In the genomic region with DNA sequence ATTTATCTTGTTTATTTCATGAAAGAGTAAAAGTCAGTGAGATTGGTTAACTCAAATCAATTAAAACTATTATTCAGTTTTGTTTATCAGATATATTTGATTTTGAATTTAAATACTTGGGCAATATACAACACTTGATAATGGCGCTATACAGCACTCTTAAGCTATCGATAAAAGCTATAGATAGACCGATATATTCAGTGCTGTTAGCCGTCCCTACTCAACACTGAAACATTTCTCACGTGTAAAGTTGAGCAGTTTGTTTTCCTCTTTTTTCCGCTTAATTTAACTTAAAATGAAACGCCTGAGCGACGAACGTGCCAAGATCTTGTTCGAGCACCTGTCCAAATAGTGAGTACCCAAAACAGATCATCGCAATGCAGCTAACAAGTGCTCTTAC, we compare ENCODE assay signal across 1 fruit fly cellular context.
A peak's percentile ranks its signal among the peaks of the same experiment; 100 is the strongest.
TF ChIP-seq lines count a peak whose summit lies in the region.

Gene CG7006 (plus strand): TSS at position 208 of the 400 bp plus-strand sequence.

TF ChIP-seq in whole organism, embryonic, 481 proteins besides CTCF, POLR2A, EP300 and RAD21 (continued from another document and continues in another):
- no peak for TF ChIP-seq jing (GFP tag; optimal IDR thresholded peaks at IDR 0.05; lab: Kevin White, UChicago)
- peak; percentile 2 for TF ChIP-seq CrebB (tag; optimal IDR thresholded peaks at IDR 0.05; lab: Kevin White, UChicago)
- peak; percentile 85 for TF ChIP-seq CG12155 (GFP tag; optimal IDR thresholded peaks at IDR 0.05; lab: Kevin White, UChicago)
- no peak for TF ChIP-seq CG1024 (GFP tag; IDR thresholded peaks at IDR 0.05; lab: Robert Waterston, UW)
- no peak for TF ChIP-seq seq (GFP tag; IDR thresholded peaks at IDR 0.05; lab: Robert Waterston, UW)
- TF ChIP-seq Hmx (GFP tag; optimal IDR thresholded peaks at IDR 0.05; lab: Kevin White, UChicago): no peak
- TF ChIP-seq fd3F (GFP tag; optimal IDR thresholded peaks at IDR 0.05; lab: Kevin White, UChicago): no peak
- TF ChIP-seq ap (GFP tag; IDR thresholded peaks at IDR 0.05; lab: Robert Waterston, UW): 0 out of 2 replicates have a peak, but pooled peaks have one; percentile 18
- TF ChIP-seq Abd-B (GFP tag; optimal IDR thresholded peaks at IDR 0.05; lab: Kevin White, UChicago): peak; percentile 27
- no peak for TF ChIP-seq BtbVII (GFP tag; optimal IDR thresholded peaks at IDR 0.05; lab: Kevin White, UChicago)
- no peak for TF ChIP-seq Kr (GFP tag; optimal IDR thresholded peaks at IDR 0.05; lab: Kevin White, UChicago)
- peak; percentile 73 for TF ChIP-seq unc-4 (GFP tag; IDR thresholded peaks at IDR 0.05; lab: Robert Waterston, UW; ENCODE audit: partially characterized antibody)
- TF ChIP-seq Mad (GFP tag; optimal IDR thresholded peaks at IDR 0.05; lab: Kevin White, UChicago): peak; percentile 50
- peak; percentile 68 for TF ChIP-seq CG12744 (GFP tag; optimal IDR thresholded peaks at IDR 0.05; lab: Kevin White, UChicago)
- TF ChIP-seq ase (GFP tag; IDR thresholded peaks at IDR 0.05; lab: Robert Waterston, UW): no peak
- TF ChIP-seq hb (GFP tag; IDR thresholded peaks at IDR 0.05; lab: Robert Waterston, UW; ENCODE audit: partially characterized antibody): peak; percentile 43; the same call in 1 of the 3 replicates
- TF ChIP-seq da (GFP tag; optimal IDR thresholded peaks at IDR 0.05; lab: Kevin White, UChicago): peak; percentile 32
- peak; percentile 15 for TF ChIP-seq ewg (GFP tag; optimal IDR thresholded peaks at IDR 0.05; lab: Kevin White, UChicago)
- no peak for TF ChIP-seq CG8478 (optimal IDR thresholded peaks at IDR 0.05; lab: Kevin White, UChicago)
- TF ChIP-seq p53 (GFP tag; optimal IDR thresholded peaks at IDR 0.05; lab: Kevin White, UChicago): peak; percentile 15
- TF ChIP-seq mirr (GFP tag; optimal IDR thresholded peaks at IDR 0.05; lab: Kevin White, UChicago): peak; percentile 32
- TF ChIP-seq Deaf1 (tag; optimal IDR thresholded peaks at IDR 0.05; lab: Kevin White, UChicago): no peak
- TF ChIP-seq Bteb2 (GFP tag; optimal IDR thresholded peaks at IDR 0.05; lab: Kevin White, UChicago): peak; percentile 81
- peak; percentile 59 for TF ChIP-seq CG3163 (GFP tag; optimal IDR thresholded peaks at IDR 0.05; lab: Kevin White, UChicago)
- TF ChIP-seq CG10267 (tag; optimal IDR thresholded peaks at IDR 0.05; lab: Kevin White, UChicago): peak; percentile 100
- no peak for TF ChIP-seq CkIIα-i1 (GFP tag; IDR thresholded peaks at IDR 0.05; lab: Robert Waterston, UW)
- peak; percentile 54 for TF ChIP-seq Meics (GFP tag; optimal IDR thresholded peaks at IDR 0.05; lab: Kevin White, UChicago)
- TF ChIP-seq Taf1 (GFP tag; IDR thresholded peaks at IDR 0.05; lab: Robert Waterston, UW): peak; percentile 41; the same call in 1 of the 2 replicates
- peak; percentile 87 for TF ChIP-seq sens (GFP tag; lab: Kevin White, UChicago)
- peak; percentile 60; the same call in 2 of the 3 replicates for TF ChIP-seq CG17361 (GFP tag; IDR thresholded peaks at IDR 0.05; lab: Robert Waterston, UW)
- TF ChIP-seq CG16815 (GFP tag; optimal IDR thresholded peaks at IDR 0.05; lab: Kevin White, UChicago): peak; percentile 62
- TF ChIP-seq toy (GFP tag; IDR thresholded peaks at IDR 0.05; lab: Robert Waterston, UW): no peak
- peak; percentile 69 for TF ChIP-seq Side (GFP tag; optimal IDR thresholded peaks at IDR 0.05; lab: Kevin White, UChicago)
- TF ChIP-seq MBD-R2 (GFP tag; IDR thresholded peaks at IDR 0.05; lab: Robert Waterston, UW): peak; percentile 81
- peak; percentile 65 for TF ChIP-seq CG4854 (GFP tag; optimal IDR thresholded peaks at IDR 0.05; lab: Kevin White, UChicago)
- no peak for TF ChIP-seq tgo (GFP tag; IDR thresholded peaks at IDR 0.05; lab: Robert Waterston, UW)
- TF ChIP-seq CG11093 (GFP tag; IDR thresholded peaks at IDR 0.05; lab: Robert Waterston, UW): no peak
- TF ChIP-seq CG34422 (GFP tag; IDR thresholded peaks at IDR 0.05; lab: Robert Waterston, UW): peak; percentile 49
- peak; percentile 84 for TF ChIP-seq BEAF-32 (GFP tag; optimal IDR thresholded peaks at IDR 0.05; lab: Kevin White, UChicago)
- no peak for TF ChIP-seq pita (GFP tag; optimal IDR thresholded peaks at IDR 0.05; lab: Kevin White, UChicago)
- no peak for TF ChIP-seq croc (GFP tag; conservative IDR thresholded peaks at IDR 0.05; lab: Robert Waterston, UW)
- no peak for TF ChIP-seq tap (tag; optimal IDR thresholded peaks at IDR 0.05; lab: Kevin White, UChicago)
- TF ChIP-seq phol (tag; optimal IDR thresholded peaks at IDR 0.05; lab: Kevin White, UChicago): peak; percentile 69
- peak; percentile 43 for TF ChIP-seq CG16863 (GFP tag; optimal IDR thresholded peaks at IDR 0.05; lab: Kevin White, UChicago)
- TF ChIP-seq nom (GFP tag; optimal IDR thresholded peaks at IDR 0.05; lab: Kevin White, UChicago): no peak
- peak; percentile 87 for TF ChIP-seq Opbp (GFP tag; IDR thresholded peaks at IDR 0.05; lab: Robert Waterston, UW; ENCODE audit: partially characterized antibody)
- TF ChIP-seq insv (GFP tag; optimal IDR thresholded peaks at IDR 0.05; lab: Kevin White, UChicago): peak in 1 of 2 experiments; percentile 13
- TF ChIP-seq repo (GFP tag; optimal IDR thresholded peaks at IDR 0.05; lab: Kevin White, UChicago): peak; percentile 58
- no peak; the same call in 1 of the 2 replicates for TF ChIP-seq gsb (GFP tag; IDR thresholded peaks at IDR 0.05; lab: Robert Waterston, UW)
- no peak; the same call in 1 of the 2 replicates for TF ChIP-seq ro (GFP tag; IDR thresholded peaks at IDR 0.05; lab: Robert Waterston, UW)
- TF ChIP-seq CG7839 (tag; optimal IDR thresholded peaks at IDR 0.05; lab: Kevin White, UChicago): no peak
- TF ChIP-seq wek (GFP tag; optimal IDR thresholded peaks at IDR 0.05; lab: Kevin White, UChicago): no peak
- peak; percentile 41 for TF ChIP-seq gfzf (GFP tag; optimal IDR thresholded peaks at IDR 0.05; lab: Kevin White, UChicago)
- no peak for TF ChIP-seq CG6813 (GFP tag; optimal IDR thresholded peaks at IDR 0.05; lab: Kevin White, UChicago)
- peak; percentile 78 for TF ChIP-seq CG12942 (GFP tag; optimal IDR thresholded peaks at IDR 0.05; lab: Kevin White, UChicago)
- peak; percentile 78 for TF ChIP-seq CG9609 (GFP tag; optimal IDR thresholded peaks at IDR 0.05; lab: Kevin White, UChicago)
- TF ChIP-seq NK7.1 (GFP tag; optimal IDR thresholded peaks at IDR 0.05; lab: Kevin White, UChicago): peak; percentile 38
- peak; percentile 61 for TF ChIP-seq Bdp1 (GFP tag; optimal IDR thresholded peaks at IDR 0.05; lab: Kevin White, UChicago)
- peak; percentile 56 for TF ChIP-seq CG3995 (GFP tag; optimal IDR thresholded peaks at IDR 0.05; lab: Kevin White, UChicago)
- TF ChIP-seq Gug (GFP tag; IDR thresholded peaks at IDR 0.05; lab: Robert Waterston, UW): no peak; the same call in 2 of the 4 replicates
- TF ChIP-seq D19A (tag; optimal IDR thresholded peaks at IDR 0.05; lab: Kevin White, UChicago): no peak
- peak; percentile 76 for TF ChIP-seq fu2 (GFP tag; optimal IDR thresholded peaks at IDR 0.05; lab: Kevin White, UChicago)
- no peak for TF ChIP-seq sima (GFP tag; optimal IDR thresholded peaks at IDR 0.05; lab: Kevin White, UChicago)
- peak; percentile 29 for TF ChIP-seq CG7928 (GFP tag; optimal IDR thresholded peaks at IDR 0.05; lab: Kevin White, UChicago)
- peak; percentile 29; the same call in 1 of the 2 replicates for TF ChIP-seq CG6272 (GFP tag; IDR thresholded peaks at IDR 0.05; lab: Robert Waterston, UW)
- peak; percentile 69 for TF ChIP-seq ems (GFP tag; optimal IDR thresholded peaks at IDR 0.05; lab: Kevin White, UChicago)
- TF ChIP-seq Camta (GFP tag; optimal IDR thresholded peaks at IDR 0.05; lab: Kevin White, UChicago): peak; percentile 61
- peak; percentile 70; the same call in 1 of the 2 replicates for TF ChIP-seq CG32532 (GFP tag; IDR thresholded peaks at IDR 0.05; lab: Robert Waterston, UW)
- peak; percentile 21 for TF ChIP-seq Lhr (GFP tag; optimal IDR thresholded peaks at IDR 0.05; lab: Kevin White, UChicago)
- TF ChIP-seq onecut (GFP tag; IDR thresholded peaks at IDR 0.05; lab: Robert Waterston, UW): no peak; the same call in 1 of the 2 replicates
- TF ChIP-seq sob (GFP tag; IDR thresholded peaks at IDR 0.05; lab: Robert Waterston, UW): peak; percentile 95
- no peak for TF ChIP-seq CG6854 (GFP tag; optimal IDR thresholded peaks at IDR 0.05; lab: Kevin White, UChicago)
- peak; percentile 89 for TF ChIP-seq Bgb (GFP tag; IDR thresholded peaks at IDR 0.05; lab: Robert Waterston, UW; ENCODE audit: partially characterized antibody)
- peak; percentile 35 for TF ChIP-seq CG7987 (GFP tag; optimal IDR thresholded peaks at IDR 0.05; lab: Kevin White, UChicago)
- TF ChIP-seq al (GFP tag; IDR thresholded peaks at IDR 0.05; lab: Robert Waterston, UW): peak; percentile 63
- peak; percentile 37 for TF ChIP-seq zen (tag; optimal IDR thresholded peaks at IDR 0.05; lab: Kevin White, UChicago)
- TF ChIP-seq sqz (GFP tag; optimal IDR thresholded peaks at IDR 0.05; lab: Kevin White, UChicago): no peak
- TF ChIP-seq mld (GFP tag; IDR thresholded peaks at IDR 0.05; lab: Robert Waterston, UW; ENCODE audit: partially characterized antibody): peak; percentile 50; the same call in 1 of the 3 replicates
- no peak for TF ChIP-seq Ada2b (GFP tag; IDR thresholded peaks at IDR 0.05; lab: Robert Waterston, UW)
- peak; percentile 55 for TF ChIP-seq CG5245 (GFP tag; optimal IDR thresholded peaks at IDR 0.05; lab: Kevin White, UChicago)
- peak; percentile 69 for TF ChIP-seq H2.0 (GFP tag; IDR thresholded peaks at IDR 0.05; lab: Robert Waterston, UW)
- peak; percentile 72 for TF ChIP-seq CG34224 (GFP tag; IDR thresholded peaks at IDR 0.05; lab: Robert Waterston, UW; ENCODE audit: partially characterized antibody)
- TF ChIP-seq CG34376 (GFP tag; optimal IDR thresholded peaks at IDR 0.05; lab: Kevin White, UChicago): peak; percentile 33
- peak; percentile 85 for TF ChIP-seq CG13287 (GFP tag; IDR thresholded peaks at IDR 0.05; lab: Robert Waterston, UW; ENCODE audit: partially characterized antibody)
- no peak; the same call in 1 of the 2 replicates for TF ChIP-seq CG31441 (GFP tag; IDR thresholded peaks at IDR 0.05; lab: Robert Waterston, UW)
- peak; percentile 95 for TF ChIP-seq Myb (GFP tag; optimal IDR thresholded peaks at IDR 0.05; lab: Kevin White, UChicago)
- TF ChIP-seq lab (GFP tag; optimal IDR thresholded peaks at IDR 0.05; lab: Kevin White, UChicago): no peak
- peak; percentile 32; the same call in 1 of the 2 replicates for TF ChIP-seq Rx (GFP tag; IDR thresholded peaks at IDR 0.05; lab: Robert Waterston, UW)
- peak; percentile 84 for TF ChIP-seq Xbp1 (GFP tag; optimal IDR thresholded peaks at IDR 0.05; lab: Kevin White, UChicago)
- TF ChIP-seq amos (GFP tag; IDR thresholded peaks at IDR 0.05; lab: Robert Waterston, UW; ENCODE audit: partially characterized antibody): peak; percentile 85
- peak; percentile 58; the same call in 1 of the 2 replicates for TF ChIP-seq sna (GFP tag; IDR thresholded peaks at IDR 0.05; lab: Robert Waterston, UW; ENCODE audit: partially characterized antibody)
- peak; percentile 49 for TF ChIP-seq CG3065 (GFP tag; optimal IDR thresholded peaks at IDR 0.05; lab: Kevin White, UChicago)
- peak; percentile 87 for TF ChIP-seq HLH54F (GFP tag; optimal IDR thresholded peaks at IDR 0.05; lab: Kevin White, UChicago)
- TF ChIP-seq sim (GFP tag; IDR thresholded peaks at IDR 0.05; lab: Robert Waterston, UW): no peak
- TF ChIP-seq Awh (GFP tag; IDR thresholded peaks at IDR 0.05; lab: Robert Waterston, UW): no peak
- TF ChIP-seq Hsf (GFP tag; optimal IDR thresholded peaks at IDR 0.05; lab: Kevin White, UChicago): peak; percentile 74
- no peak for TF ChIP-seq CG11504 (tag; optimal IDR thresholded peaks at IDR 0.05; lab: Kevin White, UChicago)
- no peak for TF ChIP-seq Asciz (GFP tag; optimal IDR thresholded peaks at IDR 0.05; lab: Kevin White, UChicago)
- TF ChIP-seq Atf6 (GFP tag; IDR thresholded peaks at IDR 0.05; lab: Robert Waterston, UW): peak; percentile 52
- TF ChIP-seq pb (GFP tag; optimal IDR thresholded peaks at IDR 0.05; lab: Kevin White, UChicago): peak; percentile 44
- TF ChIP-seq ind (GFP tag; optimal IDR thresholded peaks at IDR 0.05; lab: Kevin White, UChicago): peak; percentile 78
- TF ChIP-seq CG8089 (GFP tag; optimal IDR thresholded peaks at IDR 0.05; lab: Kevin White, UChicago): no peak
- peak; percentile 48 for TF ChIP-seq CG18476 (GFP tag; optimal IDR thresholded peaks at IDR 0.05; lab: Kevin White, UChicago)
- TF ChIP-seq CG13775 (GFP tag; optimal IDR thresholded peaks at IDR 0.05; lab: Kevin White, UChicago): no peak
- TF ChIP-seq pho (GFP tag; optimal IDR thresholded peaks at IDR 0.05; lab: Kevin White, UChicago): peak; percentile 84
- no peak for TF ChIP-seq CG4707 (GFP tag; optimal IDR thresholded peaks at IDR 0.05; lab: Kevin White, UChicago)
- TF ChIP-seq CG2116 (GFP tag; optimal IDR thresholded peaks at IDR 0.05; lab: Kevin White, UChicago): peak; percentile 67
- peak; percentile 31; the same call in 1 of the 2 replicates for TF ChIP-seq CG4404 (GFP tag; IDR thresholded peaks at IDR 0.05; lab: Robert Waterston, UW)
- TF ChIP-seq stwl (tag; optimal IDR thresholded peaks at IDR 0.05; lab: Kevin White, UChicago): peak; percentile 95
- TF ChIP-seq bowl (GFP tag; IDR thresholded peaks at IDR 0.05; lab: Robert Waterston, UW): no peak
- peak; percentile 87 for TF ChIP-seq vfl (GFP tag; optimal IDR thresholded peaks at IDR 0.05; lab: Kevin White, UChicago)
- TF ChIP-seq maf-S (GFP tag; optimal IDR thresholded peaks at IDR 0.05; lab: Kevin White, UChicago): peak; percentile 84
- TF ChIP-seq CG8765 (GFP tag; IDR thresholded peaks at IDR 0.05; lab: Robert Waterston, UW): no peak
- peak; percentile 52 for TF ChIP-seq ttk (GFP tag; IDR thresholded peaks at IDR 0.05; lab: Robert Waterston, UW)
- TF ChIP-seq CG6765 (GFP tag; optimal IDR thresholded peaks at IDR 0.05; lab: Kevin White, UChicago): no peak
- peak; percentile 77 for TF ChIP-seq NfI (GFP tag; optimal IDR thresholded peaks at IDR 0.05; lab: Kevin White, UChicago)
- peak; percentile 80 for TF ChIP-seq CG30403 (GFP tag; optimal IDR thresholded peaks at IDR 0.05; lab: Kevin White, UChicago)
- peak; percentile 21; the same call in 1 of the 2 replicates for TF ChIP-seq CG17612 (GFP tag; IDR thresholded peaks at IDR 0.05; lab: Robert Waterston, UW)
- TF ChIP-seq slbo (GFP tag; IDR thresholded peaks at IDR 0.05; lab: Robert Waterston, UW): peak; percentile 92
- no peak for TF ChIP-seq CG5180 (GFP tag; optimal IDR thresholded peaks at IDR 0.05; lab: Kevin White, UChicago)
- no peak for TF ChIP-seq crol (GFP tag; IDR thresholded peaks at IDR 0.05; lab: Robert Waterston, UW)
- peak; percentile 85 for TF ChIP-seq CG7786 (GFP tag; optimal IDR thresholded peaks at IDR 0.05; lab: Kevin White, UChicago)
- TF ChIP-seq Jarid2 (GFP tag; optimal IDR thresholded peaks at IDR 0.05; lab: Kevin White, UChicago): peak; percentile 7
- peak; percentile 78 for TF ChIP-seq knrl (GFP tag; IDR thresholded peaks at IDR 0.05; lab: Robert Waterston, UW; ENCODE audit: partially characterized antibody)
- TF ChIP-seq esg (GFP tag; conservative IDR thresholded peaks at IDR 0.05; lab: Robert Waterston, UW): no peak
